Worm (Caenorhabditis elegans) whole organism, midembryonic: ENCODE measurements around the gene C05B5.4.

Experiments
- T22C8.4 ChIP-seq: fragments of 200-800 bp; sonication (Bioruptor generic); IDR thresholded peaks from 2 replicates; pipeline ENCODE4 v1.3.6; 2022; ENCODE audit warnings: missing genetic modification characterization, missing compliant biosample characterization
- cog-1 ChIP-seq: sonication (generic microtip); optimal IDR thresholded peaks from 2 replicates; lab custom pipeline; 2016; ENCODE audit warnings: missing genetic modification characterization, missing compliant biosample characterization
- flt-1 ChIP-seq: fragments of 200-800 bp; sonication (Bioruptor generic); IDR thresholded peaks from 2 replicates; pipeline ENCODE4 v1.3.6; 2022; ENCODE audit warnings: missing genetic modification characterization, missing compliant biosample characterization
- klf-2 ChIP-seq: fragments of 200-800 bp; sonication (Bioruptor generic); conservative IDR thresholded peaks from 2 replicates; pipeline ENCODE4 v1.3.6; 2022; ENCODE audit warnings: missing genetic modification reagents, missing genetic modification characterization, missing compliant biosample characterization
- med-1 ChIP-seq: sonication (generic microtip); optimal IDR thresholded peaks from 2 replicates; lab custom pipeline; 2017; ENCODE audit warnings: missing genetic modification characterization, mild to moderate bottlenecking, missing compliant biosample characterization, antibody characterized with exemption, missing genetic modification reagents; ENCODE audit not compliant: insufficient read depth
- ref-1 ChIP-seq: fragments of 200-800 bp; sonication (Bioruptor generic); conservative IDR thresholded peaks from 2 replicates; pipeline ENCODE4 v1.3.6; 2022; ENCODE audit warnings: missing genetic modification reagents, missing genetic modification characterization, missing compliant biosample characterization
- tab-1 ChIP-seq: fragments of 200-800 bp; sonication (Bioruptor generic); IDR thresholded peaks from 2 replicates; pipeline ENCODE4 v1.3.6; 2022; ENCODE audit warnings: missing genetic modification characterization, missing compliant biosample characterization
- ztf-23 ChIP-seq: fragments of 200-800 bp; sonication (Bioruptor generic); IDR thresholded peaks from 2 replicates; pipeline ENCODE4 v1.3.6; 2022; ENCODE audit warnings: missing genetic modification reagents, missing genetic modification characterization, missing compliant biosample characterization
- ztf-29 ChIP-seq: fragments of 200-800 bp; sonication (Bioruptor generic); IDR thresholded peaks from 2 replicates; pipeline ENCODE4 v1.3.6; 2022; ENCODE audit warnings: missing genetic modification reagents, missing genetic modification characterization, missing compliant biosample characterization

The C05B5.4 gene

ce11 chrIII:9993535-9993934, at the start of gene C05B5.4:
Gene C05B5.4 (plus strand): TSS chrIII:9993885.
- TF ChIP-seq ztf-23 (GFP tag; lab: Robert Waterston, UW) (no peak), ref-1 (GFP tag; lab: Robert Waterston, UW) (no peak), flt-1 (GFP tag; lab: Robert Waterston, UW) (no peak), klf-2 (GFP tag; lab: Robert Waterston, UW) (no peak), T22C8.4 (GFP tag; lab: Robert Waterston, UW) (no peak), cog-1 (tag; lab: Kevin White, UChicago) (no peak), tab-1 (GFP tag; lab: Robert Waterston, UW) (no peak), med-1 (GFP tag; lab: Kevin White, UChicago) (no peak), ztf-29 (GFP tag; lab: Robert Waterston, UW) (no peak)

ce11 chrIII:9944723-9945122, 49.0 kb upstream of the C05B5.4 start, which contains the start of gene gln-2:
Gene gln-2 (minus strand): TSS chrIII:9944823.
- no peak for TF ChIP-seq cog-1 (tag; lab: Kevin White, UChicago)
- TF ChIP-seq ref-1 (GFP tag; lab: Robert Waterston, UW) = no peak
- no peak for TF ChIP-seq ztf-23 (GFP tag; lab: Robert Waterston, UW)
- no peak for TF ChIP-seq T22C8.4 (GFP tag; lab: Robert Waterston, UW)
- TF ChIP-seq tab-1 (GFP tag; lab: Robert Waterston, UW) = no peak
- TF ChIP-seq klf-2 (GFP tag; lab: Robert Waterston, UW) = no peak
- no peak for TF ChIP-seq ztf-29 (GFP tag; lab: Robert Waterston, UW)
- TF ChIP-seq med-1 (GFP tag; lab: Kevin White, UChicago) = no peak
- no peak for TF ChIP-seq flt-1 (GFP tag; lab: Robert Waterston, UW)

ce11 chrIII:9946806-9947419, 46.8 kb upstream of the C05B5.4 start, which contains the start of gene K03H1.7:
Gene K03H1.7 (plus strand): TSS chrIII:9947405.
- TF ChIP-seq ref-1 (GFP tag; lab: Robert Waterston, UW) = no peak
- no peak for TF ChIP-seq ztf-23 (GFP tag; lab: Robert Waterston, UW)
- TF ChIP-seq tab-1 (GFP tag; lab: Robert Waterston, UW) = no peak
- TF ChIP-seq med-1 (GFP tag; lab: Kevin White, UChicago) = no peak
- no peak for TF ChIP-seq flt-1 (GFP tag; lab: Robert Waterston, UW)
- TF ChIP-seq cog-1 (tag; lab: Kevin White, UChicago) = no peak
- TF ChIP-seq ztf-29 (GFP tag; lab: Robert Waterston, UW) = no peak
- no peak for TF ChIP-seq T22C8.4 (GFP tag; lab: Robert Waterston, UW)
- TF ChIP-seq klf-2 (GFP tag; lab: Robert Waterston, UW) = no peak

ce11 chrIII:9950244-9950643, 43.4 kb upstream of the C05B5.4 start, which contains the start of gene K03H1.13:
Gene K03H1.13 (minus strand): TSS chrIII:9950344.
- TF ChIP-seq ztf-23 (GFP tag; lab: Robert Waterston, UW) (no peak), med-1 (GFP tag; lab: Kevin White, UChicago) (no peak), ref-1 (GFP tag; lab: Robert Waterston, UW) (no peak), T22C8.4 (GFP tag; lab: Robert Waterston, UW) (no peak), ztf-29 (GFP tag; lab: Robert Waterston, UW) (no peak), tab-1 (GFP tag; lab: Robert Waterston, UW) (no peak), klf-2 (GFP tag; lab: Robert Waterston, UW) (no peak), cog-1 (tag; lab: Kevin White, UChicago) (no peak), flt-1 (GFP tag; lab: Robert Waterston, UW) (no peak)

- no peak for TF ChIP-seq flt-1 (GFP tag; lab: Robert Waterston, UW)
- no peak for TF ChIP-seq ztf-29 (GFP tag; lab: Robert Waterston, UW)
- TF ChIP-seq ref-1 (GFP tag; lab: Robert Waterston, UW) = no peak
- TF ChIP-seq klf-2 (GFP tag; lab: Robert Waterston, UW) = no peak
- no peak for TF ChIP-seq T22C8.4 (GFP tag; lab: Robert Waterston, UW)
- TF ChIP-seq ztf-23 (GFP tag; lab: Robert Waterston, UW) = no peak
- no peak for TF ChIP-seq med-1 (GFP tag; lab: Kevin White, UChicago)
- TF ChIP-seq tab-1 (GFP tag; lab: Robert Waterston, UW) = no peak
- no peak for TF ChIP-seq cog-1 (tag; lab: Kevin White, UChicago)
Measured at ce11 chrIII:9951864-9952263, 41.8 kb upstream of the C05B5.4 start, which contains the start of gene K03H1.11. Gene K03H1.11 (minus strand): TSS chrIII:9951964.

ce11 chrIII:9956123-9956522, 37.6 kb upstream of the C05B5.4 start, which contains the start of gene mog-1:
Gene mog-1 (minus strand): TSS chrIII:9956215.
- TF ChIP-seq ref-1 (GFP tag; lab: Robert Waterston, UW) = no peak
- no peak for TF ChIP-seq flt-1 (GFP tag; lab: Robert Waterston, UW)
- TF ChIP-seq tab-1 (GFP tag; lab: Robert Waterston, UW) = no peak
- no peak for TF ChIP-seq T22C8.4 (GFP tag; lab: Robert Waterston, UW)

ce11 chrIII:9956665-9957401, 36.9 kb upstream of the C05B5.4 start, which contains the start of gene alx-1:
Gene alx-1 (plus strand): TSS chrIII:9957351.
- TF ChIP-seq flt-1 (GFP tag; lab: Robert Waterston, UW) = no peak
- TF ChIP-seq T22C8.4 (GFP tag; lab: Robert Waterston, UW) = no peak
- TF ChIP-seq tab-1 (GFP tag; lab: Robert Waterston, UW) = no peak
- TF ChIP-seq ztf-23 (GFP tag; lab: Robert Waterston, UW) = no peak
- TF ChIP-seq ztf-29 (GFP tag; lab: Robert Waterston, UW) = no peak
- TF ChIP-seq med-1 (GFP tag; lab: Kevin White, UChicago) = no peak
- TF ChIP-seq ref-1 (GFP tag; lab: Robert Waterston, UW) = no peak
- TF ChIP-seq klf-2 (GFP tag; lab: Robert Waterston, UW) = no peak
- no peak for TF ChIP-seq cog-1 (tag; lab: Kevin White, UChicago)

ce11 chrIII:9963447-9963846, 30.2 kb upstream of the C05B5.4 start:
- no peak for TF ChIP-seq ztf-29 (GFP tag; lab: Robert Waterston, UW)
- no peak for TF ChIP-seq med-1 (GFP tag; lab: Kevin White, UChicago)
- TF ChIP-seq ref-1 (GFP tag; lab: Robert Waterston, UW) = no peak
- no peak for TF ChIP-seq flt-1 (GFP tag; lab: Robert Waterston, UW)
- no peak for TF ChIP-seq T22C8.4 (GFP tag; lab: Robert Waterston, UW)
- TF ChIP-seq tab-1 (GFP tag; lab: Robert Waterston, UW) = no peak
- no peak for TF ChIP-seq cog-1 (tag; lab: Kevin White, UChicago)
